Worm (Caenorhabditis elegans) whole organism, mixed stage, embryonic: ENCODE measurements around the gene B0252.1.
A peak's percentile ranks its signal among the peaks of the same experiment; 100 is the strongest.

Experiments
- M03D4.4 ChIP-seq: sonication (generic microtip); optimal IDR thresholded peaks from 2 replicates; lab custom pipeline; 2017; ENCODE audit warnings: mild to moderate bottlenecking, missing genetic modification characterization, missing compliant biosample characterization
- bed-3 ChIP-seq: fragments of 200-800 bp; sonication (Bioruptor generic); optimal IDR thresholded peaks from 3 replicates; lab custom pipeline; 2018; ENCODE audit warnings: mild to moderate bottlenecking, missing genetic modification characterization, moderate library complexity, missing compliant biosample characterization
- blmp-1 ChIP-seq: fragments of 150-350 bp; optimal IDR thresholded peaks from 2 replicates; lab custom pipeline; 2014; ENCODE audit warnings: missing biosample characterization, missing genetic modification characterization
- ceh-39 ChIP-seq: fragments of 150-350 bp; optimal IDR thresholded peaks from 2 replicates; lab custom pipeline; 2014; ENCODE audit warnings: missing biosample characterization, missing genetic modification characterization
- ceh-43 ChIP-seq: fragments of 200-800 bp; sonication (Bioruptor generic); optimal IDR thresholded peaks from 2 replicates; lab custom pipeline; 2018; ENCODE audit warnings: mild to moderate bottlenecking, missing genetic modification characterization, moderate library complexity, missing compliant biosample characterization
- ceh-83 ChIP-seq: fragments of 200-800 bp; sonication (Bioruptor generic); optimal IDR thresholded peaks from 2 replicates; lab custom pipeline; 2018; ENCODE audit warnings: mild to moderate bottlenecking, missing genetic modification characterization, missing compliant biosample characterization
- ces-1 ChIP-seq: fragments of 150-350 bp; optimal IDR thresholded peaks from 2 replicates; lab custom pipeline; 2014; ENCODE audit warnings: missing biosample characterization, missing genetic modification reagents, missing genetic modification characterization
- cnd-1 ChIP-seq: fragments of 200-800 bp; sonication (Bioruptor generic); optimal IDR thresholded peaks from 2 replicates; lab custom pipeline; 2018; ENCODE audit warnings: mild to moderate bottlenecking, missing genetic modification characterization, missing compliant biosample characterization
- drap-1 ChIP-seq: fragments of 200-800 bp; sonication (Bioruptor generic); optimal IDR thresholded peaks from 3 replicates; lab custom pipeline; 2018; ENCODE audit warnings: mild to moderate bottlenecking, missing genetic modification characterization, missing compliant biosample characterization
- elt-3 ChIP-seq: fragments of 150-350 bp; optimal IDR thresholded peaks from 2 replicates; lab custom pipeline; 2014; ENCODE audit warnings: missing biosample characterization, missing genetic modification characterization
- ham-2 ChIP-seq: fragments of 200-800 bp; sonication (Bioruptor generic); optimal IDR thresholded peaks from 2 replicates; lab custom pipeline; 2018; ENCODE audit warnings: mild to moderate bottlenecking, missing genetic modification characterization, missing compliant biosample characterization
- hlh-1 ChIP-seq: fragments of 150-350 bp; optimal IDR thresholded peaks from 2 replicates; lab custom pipeline; 2014; ENCODE audit warnings: missing biosample characterization, missing genetic modification reagents, missing genetic modification characterization
- lin-13 ChIP-seq: fragments of 150-350 bp; optimal IDR thresholded peaks from 2 replicates; lab custom pipeline; 2014; ENCODE audit warnings: missing biosample characterization, missing genetic modification characterization
- lin-32 ChIP-seq: fragments of 200-800 bp; sonication (Bioruptor generic); optimal IDR thresholded peaks from 2 replicates; lab custom pipeline; 2018; ENCODE audit warnings: mild to moderate bottlenecking, missing genetic modification characterization, missing compliant biosample characterization
- lsy-2 ChIP-seq: fragments of 150-350 bp; optimal IDR thresholded peaks from 2 replicates; lab custom pipeline; 2014; ENCODE audit warnings: missing biosample characterization, missing genetic modification characterization
- mab-5 ChIP-seq: fragments of 150-350 bp; optimal IDR thresholded peaks from 2 replicates; lab custom pipeline; 2014; ENCODE audit warnings: missing biosample characterization, missing genetic modification characterization
- mep-1 ChIP-seq: fragments of 150-350 bp; optimal IDR thresholded peaks from 2 replicates; lab custom pipeline; 2017; ENCODE audit warnings: missing biosample characterization, missing genetic modification reagents, missing genetic modification characterization, inconsistent platforms
- mls-2 ChIP-seq: sonication (generic microtip); optimal IDR thresholded peaks from 2 replicates; lab custom pipeline; 2016; ENCODE audit warnings: mild to moderate bottlenecking, missing genetic modification characterization, moderate library complexity, missing compliant biosample characterization
- nhr-12 ChIP-seq: fragments of 150-350 bp; optimal IDR thresholded peaks from 2 replicates; lab custom pipeline; 2014; ENCODE audit warnings: missing biosample characterization, missing genetic modification characterization
- nhr-237 ChIP-seq: fragments of 150-350 bp; optimal IDR thresholded peaks from 2 replicates; lab custom pipeline; 2014; ENCODE audit warnings: missing biosample characterization, missing genetic modification characterization
- nhr-28 ChIP-seq: fragments of 150-350 bp; optimal IDR thresholded peaks from 2 replicates; lab custom pipeline; 2014; ENCODE audit warnings: missing biosample characterization, missing genetic modification characterization
- nhr-76 ChIP-seq: sonication (generic microtip); optimal IDR thresholded peaks from 2 replicates; lab custom pipeline; 2017; ENCODE audit warnings: missing biosample characterization, missing genetic modification characterization
- pha-4 ChIP-seq: fragments of 150-350 bp; optimal IDR thresholded peaks from 2 replicates; lab custom pipeline; 2018; ENCODE audit warnings: missing biosample characterization, missing genetic modification reagents, missing genetic modification characterization
- sem-2 ChIP-seq: fragments of 200-800 bp; sonication (Bioruptor generic); optimal IDR thresholded peaks from 2 replicates; lab custom pipeline; 2018; ENCODE audit warnings: mild to moderate bottlenecking, missing genetic modification characterization, missing compliant biosample characterization
- snpc-4 ChIP-seq: fragments of 150-350 bp; optimal IDR thresholded peaks from 2 replicates; lab custom pipeline; 2014; ENCODE audit warnings: missing biosample characterization, missing genetic modification characterization
- sptf-1 ChIP-seq: sonication (generic microtip); optimal IDR thresholded peaks from 2 replicates; lab custom pipeline; 2017; ENCODE audit warnings: mild to moderate bottlenecking, missing genetic modification characterization, moderate library complexity, missing compliant biosample characterization
- tbx-8 ChIP-seq: fragments of 200-800 bp; sonication (Bioruptor generic); optimal IDR thresholded peaks from 2 replicates; lab custom pipeline; 2018; ENCODE audit warnings: mild to moderate bottlenecking, missing genetic modification characterization, moderate library complexity, missing compliant biosample characterization
- unc-120 ChIP-seq: sonication (generic microtip); optimal IDR thresholded peaks from 2 replicates; lab custom pipeline; 2017; ENCODE audit warnings: missing genetic modification characterization, missing compliant biosample characterization; ENCODE audit not compliant: poor library complexity, severe bottlenecking
- unc-39 ChIP-seq: fragments of 150-350 bp; optimal IDR thresholded peaks from 2 replicates; lab custom pipeline; 2014; ENCODE audit warnings: missing biosample characterization, missing genetic modification characterization
- unc-62 ChIP-seq: fragments of 150-350 bp; optimal IDR thresholded peaks from 2 replicates; lab custom pipeline; 2014; ENCODE audit warnings: missing biosample characterization, missing genetic modification reagents, missing genetic modification characterization
- zip-8 ChIP-seq: fragments of 150-350 bp; optimal IDR thresholded peaks from 2 replicates; lab custom pipeline; 2014; ENCODE audit warnings: missing biosample characterization, missing genetic modification characterization
- ztf-11 ChIP-seq: fragments of 150-350 bp; optimal IDR thresholded peaks from 2 replicates; lab custom pipeline; 2014; ENCODE audit warnings: missing biosample characterization, missing genetic modification characterization

The B0252.1 gene

ce11 chrII:6893589-6894245 lies 25.8 kb upstream of the B0252.1 start, which contains the start of gene adal-1:
adal-1 (minus strand) TSS chrII:6893639.
- no peak for TF ChIP-seq nhr-76 (tag; lab: Kevin White, UChicago)
- TF ChIP-seq lsy-2 (tag; lab: Kevin White, UChicago), result peak; percentile 61
- TF ChIP-seq, all 35 proteins: peak for 1

- TF ChIP-seq mls-2, result no peak
- no peak for TF ChIP-seq unc-39
- TF ChIP-seq ceh-83 (GFP tag; lab: Kevin White, UChicago), result no peak
- TF ChIP-seq snpc-4, result no peak
- no peak for TF ChIP-seq zip-8 (tag; lab: Kevin White, UChicago)
- TF ChIP-seq sptf-1, result no peak
- no peak for TF ChIP-seq ceh-43 (GFP tag; lab: Kevin White, UChicago)
- TF ChIP-seq mep-1 (tag; lab: Kevin White, UChicago), result no peak
- TF ChIP-seq pha-4, result no peak
- no peak for TF ChIP-seq elt-3
- TF ChIP-seq nhr-76 (tag; lab: Kevin White, UChicago), result no peak
- TF ChIP-seq M03D4.4 (tag; lab: Kevin White, UChicago), result no peak
- TF ChIP-seq lin-32 (GFP tag; lab: Kevin White, UChicago), result no peak
Measured at ce11 chrII:6897507-6897906, 22.0 kb upstream of the B0252.1 start, which contains the start of gene C44B7.11. C44B7.11 (minus strand) TSS chrII:6897540.

- TF ChIP-seq unc-120 (tag; lab: Kevin White, UChicago) (no peak), ham-2 (GFP tag; lab: Kevin White, UChicago) (no peak), lin-32 (GFP tag; lab: Kevin White, UChicago) (peak; percentile 14), cnd-1 (tag; lab: Kevin White, UChicago) (peak; percentile 59), blmp-1 (tag; lab: Kevin White, UChicago) (no peak), nhr-237 (tag; lab: Kevin White, UChicago) (no peak), nhr-12 (tag; lab: Kevin White, UChicago) (no peak), snpc-4 (no peak), unc-62 (GFP tag; lab: Kevin White, UChicago) (no peak), sptf-1 (peak; percentile 76), lsy-2 (tag; lab: Kevin White, UChicago) (peak; percentile 26), mep-1 (tag; lab: Kevin White, UChicago) (no peak), tbx-8 (peak; percentile 28), lin-13 (tag; lab: Kevin White, UChicago) (no peak), mls-2 (no peak), zip-8 (tag; lab: Kevin White, UChicago) (no peak), M03D4.4 (tag; lab: Kevin White, UChicago) (peak; percentile 73), ceh-43 (GFP tag; lab: Kevin White, UChicago) (no peak), ceh-83 (GFP tag; lab: Kevin White, UChicago) (peak; percentile 62), mab-5 (tag; lab: Kevin White, UChicago) (no peak), drap-1 (no peak), ces-1 (GFP tag; lab: Kevin White, UChicago) (no peak), bed-3 (peak; percentile 11), nhr-76 (tag; lab: Kevin White, UChicago) (no peak), sem-2 (peak; percentile 52), nhr-28 (no peak)
- TF ChIP-seq, all 35 proteins: peak for 9
Measured at ce11 chrII:6898017-6898779, 21.3 kb upstream of the B0252.1 start, which contains the start of gene hrpl-1. hrpl-1 (plus strand) TSS chrII:6898729.

ce11 chrII:6900708-6901107 lies 18.8 kb upstream of the B0252.1 start:
- no peak for TF ChIP-seq elt-3
- TF ChIP-seq bed-3, result no peak
- TF ChIP-seq ham-2 (GFP tag; lab: Kevin White, UChicago), result no peak
- no peak for TF ChIP-seq drap-1
- no peak for TF ChIP-seq tbx-8
- no peak for TF ChIP-seq ceh-43 (GFP tag; lab: Kevin White, UChicago)
- TF ChIP-seq ceh-83 (GFP tag; lab: Kevin White, UChicago), result no peak
- no peak for TF ChIP-seq unc-39
- TF ChIP-seq zip-8 (tag; lab: Kevin White, UChicago), result no peak
- TF ChIP-seq nhr-237 (tag; lab: Kevin White, UChicago), result no peak
- no peak for TF ChIP-seq lin-13 (tag; lab: Kevin White, UChicago)
- no peak for TF ChIP-seq lsy-2 (tag; lab: Kevin White, UChicago)
- no peak for TF ChIP-seq ztf-11
- TF ChIP-seq ceh-39 (tag; lab: Kevin White, UChicago), result no peak
- no peak for TF ChIP-seq sptf-1
- TF ChIP-seq hlh-1, result no peak
- no peak for TF ChIP-seq sem-2
- TF ChIP-seq M03D4.4 (tag; lab: Kevin White, UChicago), result no peak
- TF ChIP-seq blmp-1 (tag; lab: Kevin White, UChicago), result no peak
